Fruit fly (Drosophila melanogaster) whole organism, embryonic: ENCODE results near the gene dysc.

Source experiments
- Bdp1 ChIP-seq: fragments of 200-800 bp; sonication (Bioruptor generic); optimal IDR thresholded peaks from 3 replicates; lab custom pipeline; 2016; ENCODE audit warnings: missing biosample characterization, missing genetic modification characterization
- CG11085 ChIP-seq: fragments of 200-800 bp; sonication (Bioruptor generic); IDR thresholded peaks from 2 replicates; pipeline ENCODE4 v1.3.6; 2022; ENCODE audit warnings: missing biosample characterization, missing genetic modification characterization
- CG13624 ChIP-seq: fragments of 200-800 bp; sonication (Bioruptor generic); optimal IDR thresholded peaks from 2 replicates; lab custom pipeline; 2016; ENCODE audit warnings: missing biosample characterization, missing genetic modification characterization
- CG14441 ChIP-seq: fragments of 200-800 bp; sonication (Bioruptor generic); IDR thresholded peaks from 2 replicates; pipeline ENCODE4 v1.3.6; 2022; ENCODE audit warnings: missing biosample characterization, missing genetic modification characterization
- CG16779 ChIP-seq: fragments of 200-800 bp; sonication (Bioruptor generic); IDR thresholded peaks from 2 replicates; pipeline ENCODE4 v1.3.6; 2022; ENCODE audit warnings: missing biosample characterization, missing genetic modification characterization
- CG17568 ChIP-seq: fragments of 200-800 bp; sonication (Bioruptor generic); optimal IDR thresholded peaks from 2 replicates; lab custom pipeline; 2018; ENCODE audit warnings: missing biosample characterization, mild to moderate bottlenecking, missing genetic modification characterization, moderate library complexity
- CG2875 ChIP-seq: fragments of 200-800 bp; sonication (Bioruptor generic); optimal IDR thresholded peaks from 2 replicates; lab custom pipeline; 2017; ENCODE audit warnings: missing biosample characterization, mild to moderate bottlenecking, missing genetic modification characterization, missing genetic modification reagents
- CG31365 ChIP-seq: fragments of 200-800 bp; sonication (Bioruptor generic); optimal IDR thresholded peaks from 2 replicates; lab custom pipeline; 2018; ENCODE audit warnings: missing biosample characterization, mild to moderate bottlenecking, missing genetic modification characterization
- CG3163 ChIP-seq: fragments of 200-800 bp; sonication (Bioruptor generic); optimal IDR thresholded peaks from 3 replicates; lab custom pipeline; 2016; ENCODE audit warnings: missing biosample characterization, missing genetic modification characterization
- CG34422 ChIP-seq: fragments of 200-800 bp; sonication (Bioruptor generic); IDR thresholded peaks from 3 replicates; pipeline ENCODE4 v1.3.6; 2022; ENCODE audit warnings: missing biosample characterization, missing genetic modification characterization
- CG3838 ChIP-seq: fragments of 200-800 bp; sonication (Bioruptor generic); optimal IDR thresholded peaks from 3 replicates; lab custom pipeline; 2016; ENCODE audit warnings: missing biosample characterization, missing genetic modification characterization
- CG3847 ChIP-seq: fragments of 200-800 bp; sonication (Bioruptor generic); IDR thresholded peaks from 2 replicates; pipeline ENCODE4 v1.3.6; 2022; ENCODE audit warnings: missing biosample characterization, missing genetic modification characterization
- CG4282 ChIP-seq: fragments of 200-800 bp; sonication (Bioruptor generic); optimal IDR thresholded peaks from 2 replicates; lab custom pipeline; 2016; ENCODE audit warnings: missing biosample characterization, missing genetic modification characterization
- CG4360 ChIP-seq: fragments of 200-800 bp; sonication (Bioruptor generic); IDR thresholded peaks from 2 replicates; pipeline ENCODE4 v1.3.6; 2022; ENCODE audit warnings: missing biosample characterization, missing genetic modification characterization
- CG5245 ChIP-seq: fragments of 200-800 bp; sonication (Bioruptor generic); optimal IDR thresholded peaks from 3 replicates; lab custom pipeline; 2016; ENCODE audit warnings: missing biosample characterization, missing genetic modification characterization
- CG7963 ChIP-seq: fragments of 200-800 bp; sonication (Bioruptor generic); IDR thresholded peaks from 3 replicates; pipeline ENCODE4 v1.3.6; 2022; ENCODE audit warnings: missing biosample characterization, missing genetic modification characterization; ENCODE audit not compliant: partially characterized antibody
- CG8765 ChIP-seq: fragments of 200-800 bp; sonication (Bioruptor generic); IDR thresholded peaks from 2 replicates; pipeline ENCODE4 v1.3.6; 2022; ENCODE audit warnings: missing biosample characterization, missing genetic modification characterization
- CHES-1-like ChIP-seq: fragments of 200-800 bp; sonication (Bioruptor generic); optimal IDR thresholded peaks from 2 replicates; lab custom pipeline; 2016; ENCODE audit warnings: missing biosample characterization, missing genetic modification characterization
- Dref ChIP-seq: fragments of 200-800 bp; sonication (Bioruptor generic); IDR thresholded peaks from 2 replicates; pipeline ENCODE4 v1.3.6; 2022; ENCODE audit warnings: missing biosample characterization, missing genetic modification characterization
- Ets97D ChIP-seq: fragments of 200-800 bp; sonication (Bioruptor generic); optimal IDR thresholded peaks from 3 replicates; lab custom pipeline; 2016; ENCODE audit warnings: missing biosample characterization, missing genetic modification characterization
- HmgD ChIP-seq: fragments of 200-800 bp; sonication (Bioruptor generic); optimal IDR thresholded peaks from 3 replicates; lab custom pipeline; 2016; ENCODE audit warnings: missing biosample characterization, missing genetic modification characterization
- HmgZ ChIP-seq: fragments of 200-800 bp; sonication (Bioruptor generic); optimal IDR thresholded peaks from 2 replicates; lab custom pipeline; 2018; ENCODE audit warnings: missing biosample characterization, mild to moderate bottlenecking, missing genetic modification characterization
- Hmr ChIP-seq: fragments of 200-800 bp; sonication (Bioruptor generic); optimal IDR thresholded peaks from 3 replicates; lab custom pipeline; 2017; ENCODE audit warnings: mild to moderate bottlenecking, missing biosample characterization, missing genetic modification reagents, missing genetic modification characterization
- MBD-R2 ChIP-seq: fragments of 200-800 bp; sonication (Bioruptor generic); IDR thresholded peaks from 2 replicates; pipeline ENCODE4 v1.3.6; 2022; ENCODE audit warnings: missing biosample characterization, missing genetic modification characterization
- Nf-YB ChIP-seq: fragments of 200-800 bp; sonication (Bioruptor generic); optimal IDR thresholded peaks from 3 replicates; lab custom pipeline; 2019; ENCODE audit warnings: missing biosample characterization, mild to moderate bottlenecking, missing genetic modification characterization, moderate library complexity
- Optix ChIP-seq: fragments of 200-800 bp; sonication (Bioruptor generic); IDR thresholded peaks from 3 replicates; pipeline ENCODE4 v1.3.6; 2022; ENCODE audit warnings: missing biosample characterization, missing genetic modification characterization
- Taf1 ChIP-seq: fragments of 200-800 bp; sonication (Bioruptor generic); IDR thresholded peaks from 2 replicates; pipeline ENCODE4 v1.3.6; 2022; ENCODE audit warnings: missing biosample characterization, missing genetic modification characterization
- aop ChIP-seq: fragments of 200-800 bp; sonication (Bioruptor generic); IDR thresholded peaks from 2 replicates; pipeline ENCODE4 v1.3.6; 2022; ENCODE audit warnings: missing biosample characterization, missing genetic modification characterization
- ase ChIP-seq: fragments of 200-800 bp; sonication (Bioruptor generic); IDR thresholded peaks from 3 replicates; pipeline ENCODE4 v1.3.6; 2022; ENCODE audit warnings: missing biosample characterization, missing genetic modification characterization
- bab2 ChIP-seq: fragments of 200-800 bp; sonication (Bioruptor generic); optimal IDR thresholded peaks from 2 replicates; lab custom pipeline; 2016; ENCODE audit warnings: missing biosample characterization, missing genetic modification characterization
- cad ChIP-seq: fragments of >200 bp; optimal IDR thresholded peaks from 2 replicates; lab custom pipeline; 2017; ENCODE audit warnings: missing biosample characterization, missing genetic modification characterization
- corto ChIP-seq: fragments of 200-800 bp; sonication (Bioruptor generic); optimal IDR thresholded peaks from 2 replicates; lab custom pipeline; 2016; ENCODE audit warnings: missing biosample characterization, mild to moderate bottlenecking, missing genetic modification characterization, moderate library complexity
- dm ChIP-seq: fragments of 200-800 bp; sonication (Bioruptor generic); optimal IDR thresholded peaks from 3 replicates; lab custom pipeline; 2016; ENCODE audit warnings: missing biosample characterization, missing genetic modification characterization
- eve ChIP-seq, 2 experiments: fragments of >200 bp; optimal IDR thresholded peaks; 2 replicates each; lab custom pipeline; 2017; ENCODE audit warnings: missing biosample characterization in 2 of 2, missing genetic modification characterization in 2 of 2
- hbn ChIP-seq: fragments of 200-800 bp; sonication (Bioruptor generic); IDR thresholded peaks from 2 replicates; pipeline ENCODE4 v1.3.6; 2022; ENCODE audit warnings: missing biosample characterization, missing genetic modification characterization; ENCODE audit not compliant: partially characterized antibody
- hkb ChIP-seq, 2 experiments: fragments of 200-800 bp in 1 of 2; fragments of >200 bp in 1 of 2; sonication (Bioruptor generic) in 1 of 2; IDR thresholded peaks in 1 of 2; optimal IDR thresholded peaks in 1 of 2; 2 replicates each; pipeline versions ENCODE4 v1.3.6 to Lab custom; 2017 to 2022; ENCODE audit warnings: missing biosample characterization in 1 of 2, missing genetic modification characterization in 1 of 2
- ind ChIP-seq: fragments of 200-800 bp; sonication (Bioruptor generic); optimal IDR thresholded peaks from 3 replicates; lab custom pipeline; 2016; ENCODE audit warnings: missing biosample characterization, missing genetic modification characterization
- lbe ChIP-seq: fragments of 200-800 bp; sonication (Bioruptor generic); optimal IDR thresholded peaks from 2 replicates; lab custom pipeline; 2016; ENCODE audit warnings: missing biosample characterization, mild to moderate bottlenecking, missing genetic modification characterization
- lmd ChIP-seq: fragments of 200-800 bp; sonication (Bioruptor generic); IDR thresholded peaks from 2 replicates; pipeline ENCODE4 v1.3.6; 2022; ENCODE audit warnings: missing biosample characterization, missing genetic modification characterization
- luna ChIP-seq: fragments of 200-800 bp; sonication (Bioruptor generic); optimal IDR thresholded peaks from 2 replicates; lab custom pipeline; 2016; ENCODE audit warnings: missing biosample characterization, missing genetic modification characterization
- nerfin-2 ChIP-seq: fragments of 200-800 bp; sonication (Bioruptor generic); IDR thresholded peaks from 2 replicates; pipeline ENCODE4 v1.3.6; 2022; ENCODE audit warnings: missing biosample characterization, missing genetic modification characterization; ENCODE audit not compliant: partially characterized antibody
- org-1 ChIP-seq: fragments of 200-800 bp; sonication (Bioruptor generic); optimal IDR thresholded peaks from 2 replicates; lab custom pipeline; 2017; ENCODE audit warnings: missing biosample characterization, missing genetic modification characterization
- peb ChIP-seq: fragments of 200-800 bp; sonication (Bioruptor generic); IDR thresholded peaks from 2 replicates; pipeline ENCODE4 v1.3.6; 2022; ENCODE audit warnings: missing biosample characterization, missing genetic modification characterization
- pho ChIP-seq: fragments of 200-800 bp; sonication (Bioruptor generic); optimal IDR thresholded peaks from 2 replicates; lab custom pipeline; 2016; ENCODE audit warnings: missing biosample characterization, missing genetic modification characterization
- pnt ChIP-seq: fragments of 200-800 bp; sonication (Bioruptor generic); optimal IDR thresholded peaks from 3 replicates; lab custom pipeline; 2016; ENCODE audit warnings: missing biosample characterization, missing genetic modification characterization
- ro ChIP-seq: fragments of 200-800 bp; sonication (Bioruptor generic); IDR thresholded peaks from 2 replicates; pipeline ENCODE4 v1.3.6; 2022; ENCODE audit warnings: missing biosample characterization, missing genetic modification characterization
- run ChIP-seq: fragments of 200-800 bp; sonication (Bioruptor generic); optimal IDR thresholded peaks from 3 replicates; lab custom pipeline; 2018; ENCODE audit warnings: missing biosample characterization, mild to moderate bottlenecking, missing genetic modification characterization
- sens-2 ChIP-seq: fragments of 200-800 bp; sonication (Bioruptor generic); IDR thresholded peaks from 2 replicates; pipeline ENCODE4 v1.3.6; 2022; ENCODE audit warnings: missing biosample characterization, missing genetic modification characterization
- shn ChIP-seq: fragments of 200-800 bp; sonication (Bioruptor generic); optimal IDR thresholded peaks from 3 replicates; lab custom pipeline; 2016; ENCODE audit warnings: missing biosample characterization, missing genetic modification characterization
- ssp ChIP-seq: fragments of 200-800 bp; sonication (Bioruptor generic); IDR thresholded peaks from 2 replicates; pipeline ENCODE4 v1.3.6; 2022; ENCODE audit warnings: missing biosample characterization, missing genetic modification characterization
- usp ChIP-seq: fragments of >200 bp; optimal IDR thresholded peaks from 2 replicates; lab custom pipeline; 2017; ENCODE audit warnings: missing biosample characterization, missing genetic modification characterization
- zen ChIP-seq: fragments of 200-800 bp; sonication (Bioruptor generic); optimal IDR thresholded peaks from 3 replicates; lab custom pipeline; 2018; ENCODE audit warnings: missing biosample characterization, mild to moderate bottlenecking, missing genetic modification characterization, moderate library complexity
- zfh2 ChIP-seq: fragments of 200-800 bp; sonication (Bioruptor generic); optimal IDR thresholded peaks from 2 replicates; lab custom pipeline; 2016; ENCODE audit warnings: missing biosample characterization, missing genetic modification characterization

dysc gene

dm6 chr3L:13905515-13905914 is 2.5 kb upstream of the dysc start (continued):
- no peak for TF ChIP-seq bab2
- TF ChIP-seq pho (GFP tag; lab: Kevin White, UChicago) = no peak
- no peak for TF ChIP-seq CG8765
- TF ChIP-seq CG5245 (GFP tag; lab: Kevin White, UChicago) = no peak
- TF ChIP-seq zfh2 (GFP tag; lab: Kevin White, UChicago) = no peak
- no peak for TF ChIP-seq CG31365 (tag; lab: Kevin White, UChicago)
- TF ChIP-seq ase (GFP tag; lab: Robert Waterston, UW) = no peak
- TF ChIP-seq aop (GFP tag; lab: Robert Waterston, UW) = no peak
- TF ChIP-seq corto (GFP tag; lab: Kevin White, UChicago) = no peak
- no peak for TF ChIP-seq usp (GFP tag; lab: Kevin White, UChicago)
- TF ChIP-seq sens-2 (GFP tag; lab: Robert Waterston, UW) = no peak
- no peak for TF ChIP-seq CHES-1-like
- TF ChIP-seq lmd (GFP tag; lab: Robert Waterston, UW) = peak; percentile 47
- TF ChIP-seq lbe (GFP tag; lab: Kevin White, UChicago) = no peak
- TF ChIP-seq CG3838 (GFP tag; lab: Kevin White, UChicago) = no peak
- peak; percentile 47 for TF ChIP-seq ind (GFP tag; lab: Kevin White, UChicago)
- no peak for TF ChIP-seq run (tag; lab: Kevin White, UChicago)
- TF ChIP-seq CG4282 (GFP tag; lab: Kevin White, UChicago) = no peak
- TF ChIP-seq CG2875 (GFP tag; lab: Kevin White, UChicago) = no peak
- TF ChIP-seq Dref (GFP tag; lab: Robert Waterston, UW) = no peak
- no peak for TF ChIP-seq shn (GFP tag; lab: Kevin White, UChicago)
- no peak for TF ChIP-seq CG16779 (GFP tag; lab: Robert Waterston, UW)
- no peak for TF ChIP-seq luna (GFP tag; lab: Kevin White, UChicago)
- TF ChIP-seq hkb (optimal IDR thresholded peaks at IDR 0.05; lab: Kevin White, UChicago) = no peak
- TF ChIP-seq hkb (GFP tag; IDR thresholded peaks at IDR 0.05; lab: Robert Waterston, UW) = peak; percentile 40
- TF ChIP-seq HmgD = no peak
- no peak for TF ChIP-seq Ets97D (GFP tag; lab: Kevin White, UChicago)
- no peak for TF ChIP-seq peb
- TF ChIP-seq CG11085 = 0 out of 2 replicates have a peak, but pooled peaks have one; percentile 33
- no peak for TF ChIP-seq CG3163 (GFP tag; lab: Kevin White, UChicago)
- TF ChIP-seq MBD-R2 (GFP tag; lab: Robert Waterston, UW) = no peak
- no peak for TF ChIP-seq CG14441 (GFP tag; lab: Robert Waterston, UW)
- TF ChIP-seq CG3847 (GFP tag; lab: Robert Waterston, UW) = no peak
- no peak for TF ChIP-seq hbn (GFP tag; lab: Robert Waterston, UW)
- TF ChIP-seq nerfin-2 (GFP tag; lab: Robert Waterston, UW) = no peak
- TF ChIP-seq CG34422 = no peak
- peak; percentile 58 for TF ChIP-seq HmgZ (tag; lab: Kevin White, UChicago)
- TF ChIP-seq Taf1 (GFP tag; lab: Robert Waterston, UW) = no peak
- no peak for TF ChIP-seq pnt
- TF ChIP-seq cad (GFP tag; lab: Kevin White, UChicago) = no peak
- no peak for TF ChIP-seq CG7963
- no peak for TF ChIP-seq CG13624 (GFP tag; lab: Kevin White, UChicago)
- TF ChIP-seq Optix = no peak
- TF ChIP-seq Bdp1 (GFP tag; lab: Kevin White, UChicago) = no peak
- peak; percentile 84 for TF ChIP-seq Hmr (GFP tag; lab: Kevin White, UChicago)
- peak; percentile 16 for TF ChIP-seq zen (tag; lab: Kevin White, UChicago)
- TF ChIP-seq ro (GFP tag; lab: Robert Waterston, UW) = no peak
- TF ChIP-seq org-1 = peak; percentile 33
- TF ChIP-seq CG17568 = peak; percentile 45
- peak; percentile 33 for TF ChIP-seq Nf-YB
- no peak for TF ChIP-seq dm (GFP tag; lab: Kevin White, UChicago)
- TF ChIP-seq ssp (GFP tag; lab: Robert Waterston, UW) = no peak
- peak in 1 of 2 experiments; percentile 33 for TF ChIP-seq eve (GFP tag; optimal IDR thresholded peaks at IDR 0.05; lab: Kevin White, UChicago)
- no peak for TF ChIP-seq CG4360 (GFP tag; lab: Robert Waterston, UW)
